Fruit fly (Drosophila melanogaster) whole organism, wandering third instar larva: ENCODE results near the gene CG18265.

ENCODE experiments used
- CG9705 ChIP-seq: fragments of 200-800 bp; sonication (Bioruptor generic); optimal IDR thresholded peaks from 2 replicates; lab custom pipeline; 2018; ENCODE audit warnings: missing biosample characterization, mild to moderate bottlenecking, missing genetic modification characterization
- OdsH ChIP-seq: fragments of 200-800 bp; sonication (Bioruptor generic); optimal IDR thresholded peaks from 2 replicates; lab custom pipeline; 2016; ENCODE audit warnings: missing biosample characterization, mild to moderate bottlenecking, missing genetic modification characterization
- br ChIP-seq: fragments of 200-800 bp; sonication (Bioruptor generic); optimal IDR thresholded peaks from 2 replicates; lab custom pipeline; 2016; ENCODE audit warnings: missing biosample characterization, missing genetic modification characterization
- foxo ChIP-seq, 2 experiments: fragments of 200-800 bp; sonication (Bioruptor generic); optimal IDR thresholded peaks; 2 replicates in 1 of 2; 3 replicates in 1 of 2; lab custom pipeline; 2016 to 2017; ENCODE audit warnings: missing biosample characterization in 2 of 2, missing genetic modification characterization in 2 of 2
- psq ChIP-seq: fragments of 200-800 bp; sonication (Bioruptor generic); optimal IDR thresholded peaks from 3 replicates; lab custom pipeline; 2017; ENCODE audit warnings: missing biosample characterization, mild to moderate bottlenecking, missing genetic modification characterization, moderate library complexity
- sage ChIP-seq: fragments of 200-800 bp; sonication (Bioruptor generic); optimal IDR thresholded peaks from 2 replicates; lab custom pipeline; 2016; ENCODE audit warnings: missing biosample characterization, mild to moderate bottlenecking, missing genetic modification characterization
- usp ChIP-seq: fragments of >200 bp; optimal IDR thresholded peaks from 2 replicates; lab custom pipeline; 2017; ENCODE audit warnings: missing biosample characterization, missing genetic modification characterization

DNA sequence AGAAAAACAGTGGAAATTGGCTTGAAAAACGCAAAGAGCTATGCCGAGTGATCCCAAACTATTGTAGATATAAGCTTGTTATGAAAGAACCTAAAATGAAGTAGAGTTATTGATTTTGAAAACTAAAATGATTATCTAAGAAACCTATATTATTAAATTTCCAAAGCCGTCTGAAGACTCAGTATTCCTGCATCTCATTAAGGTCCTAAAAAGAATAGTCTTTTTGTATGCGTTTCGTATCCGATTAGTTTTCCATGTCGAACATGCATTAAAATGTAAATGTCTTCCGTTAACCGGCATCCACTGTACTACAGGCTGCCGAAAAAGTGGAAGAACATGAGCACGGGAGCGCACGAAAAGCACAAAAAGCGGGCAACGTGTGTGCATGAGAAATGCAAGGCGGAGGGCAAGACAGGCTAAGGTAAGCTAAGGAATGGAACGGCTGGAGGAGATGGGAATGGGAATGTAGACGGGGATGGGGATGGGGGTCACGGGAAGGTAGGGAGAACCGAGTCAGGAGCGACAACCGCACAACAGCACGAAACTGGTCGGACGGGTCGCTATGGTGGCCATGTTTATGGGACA lies 18.5 kb upstream of the CG18265 start:
- TF ChIP-seq sage (GFP tag; lab: Kevin White, UChicago), result peak; percentile 4
- peak; percentile 86 for TF ChIP-seq psq (GFP tag; lab: Kevin White, UChicago)
- peak; percentile 78 for TF ChIP-seq br
- TF ChIP-seq CG9705 (GFP tag; lab: Kevin White, UChicago), result no peak
- peak in 1 of 2 experiments; percentile 77 for TF ChIP-seq foxo (GFP tag; optimal IDR thresholded peaks at IDR 0.05; lab: Kevin White, UChicago)
- no peak for TF ChIP-seq usp (GFP tag; lab: Kevin White, UChicago)
- TF ChIP-seq OdsH, result peak; percentile 79
